Worm (Caenorhabditis elegans): ENCODE data around the gene T28C6.11.

DNA sequence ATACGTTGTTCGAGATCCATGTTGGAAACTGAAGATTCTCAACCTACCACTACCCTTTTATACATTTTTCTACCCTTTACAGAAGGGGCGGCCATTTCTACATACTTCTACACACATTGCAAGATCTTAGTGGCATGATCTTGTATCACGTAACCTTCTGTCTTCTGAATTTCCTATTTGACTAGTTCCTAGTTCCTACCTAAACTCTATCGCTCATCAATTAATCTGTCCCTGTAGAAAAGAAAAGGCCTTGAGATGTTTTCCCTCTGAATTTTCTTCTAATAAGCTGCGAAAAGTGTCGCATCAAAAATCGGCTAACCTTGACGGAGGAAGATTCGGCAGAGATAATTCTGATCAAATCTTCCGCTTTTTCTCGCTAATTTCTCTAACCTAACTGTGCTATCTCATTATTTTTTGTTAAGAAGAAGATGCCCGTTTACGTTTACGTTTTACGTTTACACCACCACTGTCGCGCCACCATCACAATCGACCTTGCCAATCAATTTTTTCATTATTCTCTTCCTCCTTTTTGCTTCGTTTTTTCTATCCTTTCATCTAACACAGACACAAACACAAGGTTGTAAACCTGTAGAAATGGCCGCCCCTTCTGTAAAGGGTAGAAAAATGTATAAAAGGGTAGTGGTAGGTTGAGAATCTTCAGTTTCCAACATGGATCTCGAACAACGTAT lies 15.8 kb downstream of the T28C6.11 start, which contains the start of the genes col-117 and col-3:
- TF ChIP-seq dao-5 (tag; optimal IDR thresholded peaks at IDR 0.05) (no peak), him-1 (tag; optimal IDR thresholded peaks at IDR 0.05) (no peak)

Data from whole organism, L4/young adult.